Worm (Caenorhabditis elegans): ENCODE data around the gene W06D11.5.

The W06D11.5 gene

ce11 chrX:12306565-12306964, 6.6 kb downstream of the W06D11.5 start, which contains the start of gene phf-32:
Gene phf-32, plus strand, starts transcription at chrX:12306865.
- no peak for TF ChIP-seq F52B5.7 (tag; optimal IDR thresholded peaks at IDR 0.05)
- TF ChIP-seq hmg-1.2 (GFP tag; IDR thresholded peaks at IDR 0.05) = no peak
- no peak for TF ChIP-seq hrde-1 (tag; optimal IDR thresholded peaks at IDR 0.05; ENCODE audit: borderline replicate concordance)
- no peak for TF ChIP-seq nfya-2 (GFP tag; IDR thresholded peaks at IDR 0.05)
- no peak for TF ChIP-seq dox-1 (GFP tag; IDR thresholded peaks at IDR 0.05)
- no peak for TF ChIP-seq ztf-18 (tag; optimal IDR thresholded peaks at IDR 0.05)
- TF ChIP-seq ekl-4 (GFP tag; IDR thresholded peaks at IDR 0.05) = no peak
- no peak for TF ChIP-seq lir-1 (GFP tag; conservative IDR thresholded peaks at IDR 0.05)
- no peak for TF ChIP-seq madf-10 (tag; optimal IDR thresholded peaks at IDR 0.05)
- no peak for TF ChIP-seq dpl-1 (GFP tag; optimal IDR thresholded peaks at IDR 0.05)
- TF ChIP-seq F10E7.11 (tag; optimal IDR thresholded peaks at IDR 0.05) = no peak
- no peak for TF ChIP-seq xnd-1 (tag; optimal IDR thresholded peaks at IDR 0.05)
- TF ChIP-seq hmg-20 (GFP tag; IDR thresholded peaks at IDR 0.05) = no peak
- TF ChIP-seq cebp-2 (GFP tag; IDR thresholded peaks at IDR 0.05) = no peak
- no peak for TF ChIP-seq Y53F4B.3 (GFP tag; IDR thresholded peaks at IDR 0.05)

DNA sequence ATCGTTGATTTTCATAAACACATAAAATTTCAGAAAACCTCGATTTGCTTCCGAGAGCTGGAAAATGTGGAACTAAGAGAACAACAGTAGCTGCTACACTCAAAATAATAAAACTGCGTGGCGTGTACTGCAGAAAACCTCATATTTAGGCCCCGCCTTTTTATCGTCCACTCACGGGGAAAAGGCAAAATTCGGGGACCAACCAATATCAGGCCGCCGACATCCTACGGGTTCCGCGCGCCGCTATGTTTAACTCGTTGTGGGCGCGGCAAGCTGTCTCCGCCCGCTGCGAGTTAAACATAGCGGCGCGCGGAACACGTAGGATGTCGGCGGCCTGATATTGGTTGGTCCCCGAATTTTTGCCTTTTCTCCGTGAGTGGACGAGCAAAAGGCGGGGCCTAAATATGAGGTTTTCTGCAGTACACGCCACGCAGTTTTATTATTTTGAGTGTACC, 8.1 kb downstream of the W06D11.5 start, which contains the start of gene F17A2.16:
Gene F17A2.16 (plus strand): TSS at position 405 of the 455 bp plus-strand sequence.
- TF ChIP-seq attf-6 (GFP tag; IDR thresholded peaks at IDR 0.05) = peak; percentile 86

DNA sequence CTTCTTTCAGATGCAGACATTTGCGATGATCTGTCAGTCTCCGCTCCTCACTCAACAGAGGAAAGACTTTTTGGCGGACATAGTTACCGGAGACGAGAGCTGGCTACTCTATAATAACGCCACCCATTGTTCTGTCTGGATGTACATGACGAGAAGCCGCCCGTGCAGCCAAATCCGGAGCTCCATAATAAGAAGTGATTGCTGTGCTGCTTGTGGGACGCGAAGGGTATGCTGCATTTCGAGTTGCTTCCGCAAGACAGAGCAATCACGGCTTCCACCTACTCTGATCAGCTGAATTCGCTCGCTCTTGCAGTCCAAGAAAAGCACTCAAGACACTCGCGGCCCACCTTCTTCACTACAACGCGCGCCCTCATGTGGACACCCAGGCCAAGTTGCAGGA, 13.8 kb downstream of the W06D11.5 start:
- no peak for TF ChIP-seq nhr-179 (tag; optimal IDR thresholded peaks at IDR 0.05)
- TF ChIP-seq lir-1 (GFP tag; conservative IDR thresholded peaks at IDR 0.05) = peak; percentile 57; the same call in 1 of the 2 replicates
- no peak for TF ChIP-seq lin-40 (tag; optimal IDR thresholded peaks at IDR 0.05)
- TF ChIP-seq bed-2 (GFP tag; IDR thresholded peaks at IDR 0.05) = peak; percentile 59; the same call in 1 of the 2 replicates
- no peak for TF ChIP-seq madf-3 (GFP tag; IDR thresholded peaks at IDR 0.05)
- TF ChIP-seq K11D2.4 (GFP tag; IDR thresholded peaks at IDR 0.05) = peak; percentile 52; the same call in 1 of the 2 replicates

DNA sequence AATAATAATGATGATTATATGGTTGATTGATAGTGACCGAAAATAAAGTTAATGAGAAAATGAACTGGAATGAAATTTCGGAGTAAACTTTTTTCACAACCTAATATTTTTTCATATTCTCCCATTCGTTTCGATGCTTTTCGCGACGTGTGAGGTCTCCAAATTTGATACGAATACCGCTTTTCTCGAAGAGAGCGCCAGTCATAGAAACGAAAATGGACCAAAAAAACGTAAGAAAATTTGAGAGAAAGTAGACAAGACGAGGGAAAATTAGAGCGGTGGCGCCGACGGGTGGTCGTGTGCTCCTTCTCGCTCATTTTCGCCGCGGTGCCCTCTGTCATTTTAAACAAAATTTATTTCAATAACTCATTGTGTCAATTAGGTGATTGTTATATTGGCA, 14.5 kb downstream of the W06D11.5 start:
- TF ChIP-seq ZK185.1 (tag; optimal IDR thresholded peaks at IDR 0.05; ENCODE audit: poor library complexity, severe bottlenecking) = no peak
- no peak for TF ChIP-seq ekl-4 (GFP tag; IDR thresholded peaks at IDR 0.05)
- no peak for TF ChIP-seq egl-44 (GFP tag; IDR thresholded peaks at IDR 0.05)

ce11 chrX:12315268-12315667, 15.3 kb downstream of the W06D11.5 start, which contains the start of gene xtr-2:
Gene xtr-2, plus strand, starts transcription at chrX:12315568.
- TF ChIP-seq zim-3 (tag; optimal IDR thresholded peaks at IDR 0.05) (no peak), ceh-27 (GFP tag; optimal IDR thresholded peaks at IDR 0.05) (no peak)

ce11 chrX:12317560-12317959, 17.6 kb downstream of the W06D11.5 start:
- TF ChIP-seq lin-26 (GFP tag; IDR thresholded peaks at IDR 0.05) = no peak
- no peak for TF ChIP-seq C17E4.6 (GFP tag; IDR thresholded peaks at IDR 0.05)
- TF ChIP-seq C06A6.2 (GFP tag; conservative IDR thresholded peaks at IDR 0.05) = no peak
- TF ChIP-seq nhr-179 (tag; optimal IDR thresholded peaks at IDR 0.05) = no peak
- TF ChIP-seq Y53F4B.3 (GFP tag; IDR thresholded peaks at IDR 0.05) = no peak
- no peak for TF ChIP-seq efl-1 (GFP tag; optimal IDR thresholded peaks at IDR 0.05)
- TF ChIP-seq B0261.1 (tag; optimal IDR thresholded peaks at IDR 0.05) = no peak
- no peak for TF ChIP-seq lin-54 (GFP tag; optimal IDR thresholded peaks at IDR 0.05)
- no peak for TF ChIP-seq let-526 (GFP tag; IDR thresholded peaks at IDR 0.05)
- no peak for TF ChIP-seq ztf-26 (tag; optimal IDR thresholded peaks at IDR 0.05)
- no peak for TF ChIP-seq sdz-38 (tag; optimal IDR thresholded peaks at IDR 0.05)
- TF ChIP-seq hlh-12 (tag; optimal IDR thresholded peaks at IDR 0.05) = no peak
